Worm (Caenorhabditis elegans) whole organism, L4/young adult: ENCODE measurements around the gene sri-28.
A peak's percentile ranks its signal among the peaks of the same experiment; 100 is the strongest.

Source experiments
- dao-5 ChIP-seq: sonication (generic microtip); optimal IDR thresholded peaks from 2 replicates; lab custom pipeline; 2016; ENCODE audit warnings: missing genotype, missing genetic modification characterization, moderate library complexity, missing compliant biosample characterization
- him-1 ChIP-seq: sonication (generic microtip); optimal IDR thresholded peaks from 2 replicates; lab custom pipeline; 2016; ENCODE audit warnings: missing genotype, missing genetic modification reagents, missing genetic modification characterization, missing compliant biosample characterization

DNA sequence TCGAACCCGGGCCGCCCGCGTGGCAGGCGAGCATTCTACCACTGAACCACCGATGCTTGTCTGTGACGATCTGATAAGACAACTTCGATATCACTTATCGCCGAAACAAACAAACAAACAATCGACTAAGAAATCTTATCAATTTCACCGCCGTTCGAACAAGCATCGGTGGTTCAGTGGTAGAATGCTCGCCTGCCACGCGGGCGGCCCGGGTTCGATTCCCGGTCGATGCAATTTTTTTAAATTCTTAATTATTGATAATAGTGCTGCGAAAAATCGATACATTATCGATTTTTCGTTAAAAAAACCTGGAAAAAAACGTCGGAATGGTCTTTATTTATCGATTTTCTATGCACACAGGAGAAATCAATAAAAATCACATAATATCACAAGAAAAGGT is 13.7 kb downstream of the sri-28 start:
- TF ChIP-seq him-1 (tag; lab: Kevin White, UChicago) (no peak), dao-5 (peak; percentile 28)
